Worm (Caenorhabditis elegans): ENCODE data around the gene ubh-4.

DNA sequence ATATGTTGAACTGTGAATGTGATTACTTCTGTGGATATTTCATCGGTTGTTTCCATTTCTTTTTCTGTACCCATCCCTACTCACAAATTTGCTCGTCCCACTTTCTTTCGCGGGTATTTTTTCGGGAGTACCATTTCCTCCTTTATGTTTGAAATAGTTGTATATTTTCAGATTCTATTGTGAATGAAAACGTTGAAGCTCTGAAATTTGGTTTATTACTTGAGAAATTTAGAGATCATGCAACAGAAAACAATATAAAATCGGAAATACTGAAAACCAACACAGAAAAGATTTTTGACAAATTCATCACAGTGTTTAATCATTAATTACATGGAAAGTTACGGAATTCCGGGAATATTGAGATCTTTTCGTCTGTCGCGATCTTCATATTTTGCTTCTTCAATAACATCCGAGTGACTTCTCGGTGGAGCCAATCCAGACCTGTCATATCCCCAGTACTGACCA, 18.8 kb downstream of the ubh-4 start:
- TF ChIP-seq sptf-1 (tag; optimal IDR thresholded peaks at IDR 0.05), result no peak
- no peak for TF ChIP-seq mab-5 (tag; optimal IDR thresholded peaks at IDR 0.05)
- TF ChIP-seq M03D4.4 (tag; optimal IDR thresholded peaks at IDR 0.05), result no peak
- no peak for TF ChIP-seq snpc-4 (tag; optimal IDR thresholded peaks at IDR 0.05)
- no peak for TF ChIP-seq elt-1 (tag; optimal IDR thresholded peaks at IDR 0.05; ENCODE audit: borderline replicate concordance, insufficient read depth)
- no peak for TF ChIP-seq nhr-237 (tag; optimal IDR thresholded peaks at IDR 0.05)
- no peak for TF ChIP-seq ham-2 (GFP tag; optimal IDR thresholded peaks at IDR 0.05)
- TF ChIP-seq unc-62 (GFP tag; optimal IDR thresholded peaks at IDR 0.05), result no peak
- no peak for TF ChIP-seq ceh-43 (GFP tag; optimal IDR thresholded peaks at IDR 0.05)
- no peak for TF ChIP-seq ztf-11 (tag; optimal IDR thresholded peaks at IDR 0.05)
- no peak for TF ChIP-seq nhr-2 (tag; optimal IDR thresholded peaks at IDR 0.05)
